Fruit fly (Drosophila melanogaster): ENCODE results near the gene Ets21C.
A peak's percentile ranks its signal among the peaks of the same experiment; 100 is the strongest.

The Ets21C gene

dm6 chr2L:521940-522632, 30.6 kb downstream of the Ets21C start (continued):
- TF ChIP-seq CG9215 (GFP tag; IDR thresholded peaks at IDR 0.05) (peak; percentile 47), sqz (GFP tag; optimal IDR thresholded peaks at IDR 0.05) (no peak), ase (GFP tag; IDR thresholded peaks at IDR 0.05) (peak; percentile 81), zfh2 (GFP tag; optimal IDR thresholded peaks at IDR 0.05) (no peak), Meics (GFP tag; optimal IDR thresholded peaks at IDR 0.05) (peak; percentile 70), CrebB (tag; optimal IDR thresholded peaks at IDR 0.05) (peak; percentile 25), Atf6 (GFP tag; IDR thresholded peaks at IDR 0.05) (peak; percentile 44; the same call in 1 of the 2 replicates), nerfin-2 (GFP tag; IDR thresholded peaks at IDR 0.05; ENCODE audit: partially characterized antibody) (no peak), Atf3 (GFP tag; optimal IDR thresholded peaks at IDR 0.05) (peak; percentile 39), bsh (GFP tag; optimal IDR thresholded peaks at IDR 0.05) (peak in 1 of 2 experiments; percentile 86), GATAe (GFP tag; conservative IDR thresholded peaks at IDR 0.05) (peak; percentile 60), so (GFP tag; IDR thresholded peaks at IDR 0.05) (peak; percentile 84), PHDP (tag; optimal IDR thresholded peaks at IDR 0.05) (peak; percentile 76), CTCF (GFP tag; optimal IDR thresholded peaks at IDR 0.05) (peak; percentile 42), Rfx (GFP tag; IDR thresholded peaks at IDR 0.05) (peak; percentile 47), nerfin-1 (tag; optimal IDR thresholded peaks at IDR 0.05) (peak; percentile 65), kay (GFP tag; optimal IDR thresholded peaks at IDR 0.05) (peak; percentile 64), CG6254 (GFP tag; optimal IDR thresholded peaks at IDR 0.05) (peak; percentile 77), CG17912 (GFP tag; optimal IDR thresholded peaks at IDR 0.05) (no peak), CG1647 (GFP tag; optimal IDR thresholded peaks at IDR 0.05) (peak; percentile 61), lab (GFP tag; optimal IDR thresholded peaks at IDR 0.05) (peak; percentile 87), corto (GFP tag; optimal IDR thresholded peaks at IDR 0.05) (no peak), CG4424 (GFP tag; optimal IDR thresholded peaks at IDR 0.05) (peak; percentile 86), CG12769 (tag; optimal IDR thresholded peaks at IDR 0.05) (peak; percentile 83), Ets97D (GFP tag; optimal IDR thresholded peaks at IDR 0.05) (peak; percentile 18), CG13775 (GFP tag; optimal IDR thresholded peaks at IDR 0.05) (peak; percentile 47), E2f1 (GFP tag; IDR thresholded peaks at IDR 0.05) (peak; percentile 86), Sox102F (GFP tag; optimal IDR thresholded peaks at IDR 0.05) (peak; percentile 89), Hey (tag; optimal IDR thresholded peaks at IDR 0.05) (peak; percentile 2), CG17612 (GFP tag; IDR thresholded peaks at IDR 0.05) (peak; percentile 37; the same call in 1 of the 2 replicates), jing (GFP tag; optimal IDR thresholded peaks at IDR 0.05) (peak; percentile 74), ap (GFP tag; IDR thresholded peaks at IDR 0.05) (peak; percentile 77), Hmx (GFP tag; optimal IDR thresholded peaks at IDR 0.05) (peak; percentile 15), Tbp (GFP tag; optimal IDR thresholded peaks at IDR 0.05) (no peak), CG4282 (GFP tag; optimal IDR thresholded peaks at IDR 0.05) (no peak), gt (GFP tag; IDR thresholded peaks at IDR 0.05) (peak; percentile 43; the same call in 1 of the 2 replicates), schlank (tag; optimal IDR thresholded peaks at IDR 0.05) (no peak), fd96Cb (tag; optimal IDR thresholded peaks at IDR 0.05) (peak; percentile 90), CG31388 (GFP tag; optimal IDR thresholded peaks at IDR 0.05) (no peak), CG11723 (GFP tag; optimal IDR thresholded peaks at IDR 0.05) (peak; percentile 33), CG18764 (GFP tag; optimal IDR thresholded peaks at IDR 0.05) (peak; percentile 53), chn (GFP tag; optimal IDR thresholded peaks at IDR 0.05) (peak; percentile 76), Max (GFP tag; optimal IDR thresholded peaks at IDR 0.05) (peak; percentile 49), D19A (tag; optimal IDR thresholded peaks at IDR 0.05) (peak; percentile 75), CG6272 (GFP tag; IDR thresholded peaks at IDR 0.05) (peak; percentile 72), Hr39 (optimal IDR thresholded peaks at IDR 0.05) (no peak), wor (GFP tag; IDR thresholded peaks at IDR 0.05) (peak; percentile 72), grn (GFP tag; optimal IDR thresholded peaks at IDR 0.05) (no peak), CG2120 (GFP tag; optimal IDR thresholded peaks at IDR 0.05) (peak; percentile 60), CG7357 (GFP tag; IDR thresholded peaks at IDR 0.05) (peak; percentile 78; the same call in 2 of the 3 replicates), Chrac-16 (GFP tag; optimal IDR thresholded peaks at IDR 0.05) (peak; percentile 79)

Data from whole organism, embryonic.